Worm (Caenorhabditis elegans) whole organism, young adult: ENCODE results near the gene flp-23.

Experiments used
- B0261.1 ChIP-seq: sonication (generic microtip); optimal IDR thresholded peaks from 2 replicates; lab custom pipeline; 2016; ENCODE audit warnings: mild to moderate bottlenecking, missing genetic modification characterization, moderate library complexity, missing compliant biosample characterization
- F22D6.2 ChIP-seq: sonication (generic microtip); optimal IDR thresholded peaks from 2 replicates; lab custom pipeline; 2016; ENCODE audit warnings: mild to moderate bottlenecking, missing genetic modification characterization, missing compliant biosample characterization
- Y53F4B.3 ChIP-seq: fragments of 200-800 bp; sonication (Bioruptor generic); IDR thresholded peaks from 2 replicates; pipeline ENCODE4 v1.3.6; 2022; ENCODE audit warnings: missing genetic modification reagents, missing genetic modification characterization, missing compliant biosample characterization
- athp-1 ChIP-seq: sonication (generic microtip); optimal IDR thresholded peaks from 2 replicates; lab custom pipeline; 2017; ENCODE audit warnings: mild to moderate bottlenecking, missing genetic modification characterization, missing compliant biosample characterization
- dox-1 ChIP-seq: fragments of 200-800 bp; sonication (Bioruptor generic); IDR thresholded peaks from 2 replicates; pipeline ENCODE4 v1.3.6; 2022; ENCODE audit warnings: missing genetic modification reagents, missing genetic modification characterization, missing compliant biosample characterization
- madf-6 ChIP-seq: fragments of 200-800 bp; sonication (Bioruptor generic); IDR thresholded peaks from 2 replicates; pipeline ENCODE4 v1.3.6; 2022; ENCODE audit warnings: missing genetic modification reagents, missing genetic modification characterization, missing compliant biosample characterization
- nfya-1 ChIP-seq: sonication (generic microtip); optimal IDR thresholded peaks from 2 replicates; lab custom pipeline; 2017; ENCODE audit warnings: antibody characterized with exemption, missing compliant biosample characterization, missing genetic modification characterization, borderline replicate concordance; ENCODE audit not compliant: insufficient read depth
- nfyb-1 ChIP-seq: fragments of 200-800 bp; sonication (Bioruptor generic); IDR thresholded peaks from 2 replicates; pipeline ENCODE4 v1.3.6; 2022; ENCODE audit warnings: missing genetic modification reagents, missing genetic modification characterization, missing compliant biosample characterization
- nhr-120 ChIP-seq: fragments of 200-800 bp; sonication (Bioruptor generic); IDR thresholded peaks from 2 replicates; pipeline ENCODE4 v1.3.6; 2022; ENCODE audit warnings: missing genetic modification characterization, missing compliant biosample characterization
- snpc-4 ChIP-seq, 5 experiments: fragments of 150-350 bp in 1 of 5; sonication (generic microtip) in 4 of 5; optimal IDR thresholded peaks; 2 replicates each; lab custom pipeline; 2014 to 2018; ENCODE audit warnings: missing genetic modification characterization in 5 of 5, missing biosample characterization in 3 of 5, antibody characterized with exemption in 2 of 5, mild to moderate bottlenecking in 2 of 5, missing compliant biosample characterization in 2 of 5, missing genotype in 2 of 5, moderate library complexity in 2 of 5, missing genetic modification reagents in 1 of 5

DNA sequence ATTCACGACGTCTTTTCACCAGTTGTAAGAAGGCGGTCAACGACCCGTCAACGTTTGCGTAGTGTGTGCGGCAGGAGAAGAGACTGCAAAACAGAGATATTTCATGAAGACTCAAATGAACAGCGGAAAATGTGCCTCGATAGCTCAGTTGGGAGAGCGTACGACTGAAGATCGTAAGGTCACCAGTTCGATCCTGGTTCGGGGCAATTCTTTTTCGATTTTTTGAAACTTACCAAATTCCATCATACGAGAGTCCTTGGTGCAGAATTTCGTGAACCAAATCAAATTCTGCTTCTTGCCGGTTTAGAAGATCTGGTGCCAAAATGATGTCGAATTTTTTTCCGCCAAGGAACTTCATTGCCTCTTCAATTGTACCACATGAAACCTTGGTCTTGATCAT, 2.4 kb downstream of the flp-23 start:
- TF ChIP-seq madf-6 (GFP tag; lab: Robert Waterston, UW) (peak; percentile 40; the same call in 1 of the 2 replicates), nhr-120 (GFP tag; lab: Robert Waterston, UW) (0 out of 2 replicates have a peak, but pooled peaks have one; percentile 52), athp-1 (no peak), dox-1 (GFP tag; lab: Robert Waterston, UW) (peak; percentile 52; the same call in 1 of the 2 replicates), F22D6.2 (tag; lab: Kevin White, UChicago) (peak; percentile 25), nfya-1 (no peak), Y53F4B.3 (GFP tag; lab: Robert Waterston, UW) (no peak), snpc-4 (GFP tag; optimal IDR thresholded peaks at IDR 0.05; lab: Kevin White, UChicago) (no peak), snpc-4 (tag; optimal IDR thresholded peaks at IDR 0.05; lab: Kevin White, UChicago) (no peak), nfyb-1 (GFP tag; lab: Robert Waterston, UW) (peak; percentile 48; the same call in 1 of the 2 replicates), B0261.1 (tag; lab: Kevin White, UChicago) (peak; percentile 75)
